Comparison of ENCODE assay signal across 7 worm cellular contexts in the genomic region with DNA sequence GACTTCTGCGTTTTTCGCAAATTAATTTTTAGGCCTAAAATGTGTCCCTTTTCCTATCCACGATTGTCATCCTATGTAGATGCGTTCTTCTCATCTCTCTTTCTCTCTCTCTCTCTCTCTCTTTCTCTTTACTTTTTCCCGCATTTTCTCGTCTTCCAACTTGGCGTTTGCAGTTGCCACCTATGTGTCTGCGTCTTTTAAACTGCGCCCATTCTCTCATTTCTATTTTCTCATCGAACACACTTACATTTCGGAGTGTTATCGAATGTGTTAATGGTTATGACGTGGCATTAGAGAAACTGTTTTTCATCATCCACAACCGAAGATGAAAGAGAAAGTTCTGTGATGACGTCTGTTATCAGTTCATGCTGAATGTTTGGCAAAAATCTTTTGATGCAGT.
TF ChIP-seq lines count a peak whose summit lies in the region.

No protein-coding gene starts in this region.

TF ChIP-seq in whole organism, L1 larva, 84 proteins besides CTCF, POLR2A, EP300 and RAD21 (continued from another document and continues in another):
- TF ChIP-seq zip-4 (GFP tag; optimal IDR thresholded peaks at IDR 0.05; lab: Kevin White, UChicago) (peak; percentile 2), blmp-1 (tag; optimal IDR thresholded peaks at IDR 0.05; lab: Kevin White, UChicago) (peak; percentile 94), nhr-90 (tag; optimal IDR thresholded peaks at IDR 0.05; lab: Kevin White, UChicago; ENCODE audit: poor library complexity) (peak; percentile 44), nhr-77 (tag; optimal IDR thresholded peaks at IDR 0.05; lab: Kevin White, UChicago) (peak; percentile 34), Y116A8C.19 (tag; optimal IDR thresholded peaks at IDR 0.05; lab: Kevin White, UChicago; ENCODE audit: borderline replicate concordance) (no peak), lin-13 (GFP tag; optimal IDR thresholded peaks at IDR 0.05; lab: Kevin White, UChicago) (peak; percentile 58), tlp-1 (tag; optimal IDR thresholded peaks at IDR 0.05; lab: Kevin White, UChicago) (no peak), fos-1 (tag; optimal IDR thresholded peaks at IDR 0.05; lab: Kevin White, UChicago) (peak; percentile 23), ama-1 (optimal IDR thresholded peaks at IDR 0.05; lab: Kevin White, UChicago) (peak; percentile 24), pag-3 (tag; optimal IDR thresholded peaks at IDR 0.05; lab: Kevin White, UChicago; ENCODE audit: borderline replicate concordance, insufficient read depth) (no peak), pqm-1 (tag; optimal IDR thresholded peaks at IDR 0.05; lab: Kevin White, UChicago) (no peak), snpc-4 (tag; optimal IDR thresholded peaks at IDR 0.05; lab: Kevin White, UChicago) (no peak), hlh-17 (GFP tag; optimal IDR thresholded peaks at IDR 0.05; lab: Kevin White, UChicago; ENCODE audit: borderline replicate concordance) (no peak), lin-14 (GFP tag; optimal IDR thresholded peaks at IDR 0.05; lab: Kevin White, UChicago) (peak; percentile 90), lsy-2 (tag; optimal IDR thresholded peaks at IDR 0.05; lab: Kevin White, UChicago) (peak; percentile 36 to 53), swsn-7 (tag; optimal IDR thresholded peaks at IDR 0.05; lab: Kevin White, UChicago) (peak; percentile 5), hpl-2 (GFP tag; optimal IDR thresholded peaks at IDR 0.05; lab: Kevin White, UChicago) (no peak)

TF ChIP-seq in whole organism, L2 larva, 48 proteins besides CTCF, POLR2A, EP300 and RAD21 (continued from another document and continues in another):
- TF ChIP-seq zag-1 (tag; optimal IDR thresholded peaks at IDR 0.05; lab: Kevin White, UChicago): peak; percentile 44
- TF ChIP-seq nhr-129 (tag; optimal IDR thresholded peaks at IDR 0.05; lab: Kevin White, UChicago): peak; percentile 74
- TF ChIP-seq sma-9 (GFP tag; optimal IDR thresholded peaks at IDR 0.05; lab: Kevin White, UChicago): peak; percentile 59
- no peak for TF ChIP-seq sma-9 (tag; optimal IDR thresholded peaks at IDR 0.05; lab: Kevin White, UChicago)
- TF ChIP-seq nhr-11 (tag; optimal IDR thresholded peaks at IDR 0.05; lab: Kevin White, UChicago): no peak
- no peak for TF ChIP-seq nhr-10 (tag; optimal IDR thresholded peaks at IDR 0.05; lab: Kevin White, UChicago)
- peak; percentile 18 to 19 for TF ChIP-seq mdl-1 (tag; optimal IDR thresholded peaks at IDR 0.05; lab: Kevin White, UChicago)
- TF ChIP-seq lin-39 (tag; optimal IDR thresholded peaks at IDR 0.05; lab: Kevin White, UChicago): no peak
- peak; percentile 22 for TF ChIP-seq ztf-4 (tag; optimal IDR thresholded peaks at IDR 0.05; lab: Kevin White, UChicago)
- TF ChIP-seq mab-5 (tag; optimal IDR thresholded peaks at IDR 0.05; lab: Kevin White, UChicago): no peak
- peak; percentile 74 for TF ChIP-seq sem-4 (tag; optimal IDR thresholded peaks at IDR 0.05; lab: Kevin White, UChicago)
- TF ChIP-seq blmp-1 (tag; optimal IDR thresholded peaks at IDR 0.05; lab: Kevin White, UChicago; ENCODE audit: insufficient read depth): peak; percentile 82
- peak; percentile 99 for TF ChIP-seq crh-2 (tag; optimal IDR thresholded peaks at IDR 0.05; lab: Kevin White, UChicago)
- no peak for TF ChIP-seq egl-27 (tag; optimal IDR thresholded peaks at IDR 0.05; lab: Kevin White, UChicago)
- peak; percentile 49 for TF ChIP-seq F13H6.1 (tag; optimal IDR thresholded peaks at IDR 0.05; lab: Kevin White, UChicago)
- TF ChIP-seq nhr-237 (tag; optimal IDR thresholded peaks at IDR 0.05; lab: Kevin White, UChicago): no peak
- TF ChIP-seq nhr-23 (tag; optimal IDR thresholded peaks at IDR 0.05; lab: Kevin White, UChicago): no peak
- peak; percentile 50 for TF ChIP-seq nhr-21 (tag; optimal IDR thresholded peaks at IDR 0.05; lab: Kevin White, UChicago)
- TF ChIP-seq snpc-4 (tag; optimal IDR thresholded peaks at IDR 0.05; lab: Kevin White, UChicago): no peak

TF ChIP-seq in whole organism, L3 larva, 47 proteins besides CTCF, POLR2A, EP300 and RAD21 (continued from another document):
- TF ChIP-seq nhr-23 (tag; optimal IDR thresholded peaks at IDR 0.05; lab: Kevin White, UChicago) (peak; percentile 86), sea-2 (GFP tag; optimal IDR thresholded peaks at IDR 0.05; lab: Kevin White, UChicago) (no peak), egl-5 (tag; optimal IDR thresholded peaks at IDR 0.05; lab: Kevin White, UChicago) (peak; percentile 13), pha-4 (tag; optimal IDR thresholded peaks at IDR 0.05; lab: Kevin White, UChicago) (peak; percentile 72), nhr-25 (tag; optimal IDR thresholded peaks at IDR 0.05; lab: Kevin White, UChicago) (peak; percentile 75), eor-1 (tag; optimal IDR thresholded peaks at IDR 0.05; lab: Kevin White, UChicago) (no peak), elt-2 (tag; optimal IDR thresholded peaks at IDR 0.05; lab: Kevin White, UChicago) (peak; percentile 88), nfya-1 (tag; optimal IDR thresholded peaks at IDR 0.05; lab: Kevin White, UChicago; ENCODE audit: insufficient read depth) (peak; percentile 74), ztf-11 (tag; optimal IDR thresholded peaks at IDR 0.05; lab: Kevin White, UChicago) (no peak), nhr-76 (tag; optimal IDR thresholded peaks at IDR 0.05; lab: Kevin White, UChicago) (no peak), nhr-77 (tag; optimal IDR thresholded peaks at IDR 0.05; lab: Kevin White, UChicago) (no peak), lin-15B (tag; optimal IDR thresholded peaks at IDR 0.05; lab: Kevin White, UChicago) (peak; percentile 41), ama-1 (optimal IDR thresholded peaks at IDR 0.05; lab: Kevin White, UChicago) (peak; percentile 51), lsy-12 (tag; optimal IDR thresholded peaks at IDR 0.05; lab: Kevin White, UChicago) (peak; percentile 25), jun-1 (tag; optimal IDR thresholded peaks at IDR 0.05; lab: Kevin White, UChicago) (no peak)

TF ChIP-seq in whole organism, L4 larva, 104 proteins besides CTCF, POLR2A, EP300 and RAD21 (continued from another document and continues in another):
- TF ChIP-seq ama-1 (optimal IDR thresholded peaks at IDR 0.05; lab: Kevin White, UChicago) (peak; percentile 42), snpc-1.2 (GFP tag; IDR thresholded peaks at IDR 0.05; lab: Robert Waterston, UW) (no peak), tra-1 (GFP tag; IDR thresholded peaks at IDR 0.05; lab: Robert Waterston, UW) (peak; percentile 70), hmg-1.1 (GFP tag; IDR thresholded peaks at IDR 0.05; lab: Robert Waterston, UW) (peak; percentile 56), ZK546.5 (tag; optimal IDR thresholded peaks at IDR 0.05; lab: Kevin White, UChicago) (no peak), dmd-9 (GFP tag; IDR thresholded peaks at IDR 0.05; lab: Robert Waterston, UW) (no peak), madf-9 (GFP tag; conservative IDR thresholded peaks at IDR 0.05; lab: Robert Waterston, UW) (0 out of 2 replicates have a peak, but pooled peaks have one; percentile 15), daf-16 (GFP tag; optimal IDR thresholded peaks at IDR 0.05; lab: Kevin White, UChicago) (peak in 1 of 2 experiments; percentile 9), daf-16 (tag; optimal IDR thresholded peaks at IDR 0.05; lab: Kevin White, UChicago) (peak; percentile 75), cey-2 (tag; optimal IDR thresholded peaks at IDR 0.05; lab: Kevin White, UChicago; ENCODE audit: borderline replicate concordance, insufficient read depth) (peak; percentile 32), pqm-1 (tag; optimal IDR thresholded peaks at IDR 0.05; lab: Kevin White, UChicago) (peak; percentile 84), F37D6.2 (tag; optimal IDR thresholded peaks at IDR 0.05; lab: Kevin White, UChicago) (no peak), D1046.2 (GFP tag; IDR thresholded peaks at IDR 0.05; lab: Robert Waterston, UW) (no peak), ceh-20 (GFP tag; IDR thresholded peaks at IDR 0.05; lab: Robert Waterston, UW) (0 out of 2 replicates have a peak, but pooled peaks have one; percentile 44), mdt-29 (GFP tag; IDR thresholded peaks at IDR 0.05; lab: Robert Waterston, UW) (peak; percentile 49; the same call in 1 of the 2 replicates), dve-1 (tag; optimal IDR thresholded peaks at IDR 0.05; lab: Kevin White, UChicago; ENCODE audit: insufficient read depth) (peak; percentile 90), nhr-77 (tag; optimal IDR thresholded peaks at IDR 0.05; lab: Kevin White, UChicago) (peak; percentile 10), ceh-82 (tag; optimal IDR thresholded peaks at IDR 0.05; lab: Kevin White, UChicago) (no peak), lin-38 (GFP tag; IDR thresholded peaks at IDR 0.05; lab: Robert Waterston, UW) (peak; percentile 20; the same call in 1 of the 2 replicates)

TF ChIP-seq in whole organism, late embryonic, 69 proteins besides CTCF, POLR2A, EP300 and RAD21 (continued from another document and continues in another):
- TF ChIP-seq fax-1 (tag; optimal IDR thresholded peaks at IDR 0.05; lab: Kevin White, UChicago) (no peak), lin-11 (tag; optimal IDR thresholded peaks at IDR 0.05; lab: Kevin White, UChicago) (no peak), nfya-1 (tag; optimal IDR thresholded peaks at IDR 0.05; lab: Kevin White, UChicago) (peak; percentile 45), npax-4 (tag; optimal IDR thresholded peaks at IDR 0.05; lab: Kevin White, UChicago) (no peak), pax-1 (tag; optimal IDR thresholded peaks at IDR 0.05; lab: Kevin White, UChicago) (no peak), odd-2 (tag; optimal IDR thresholded peaks at IDR 0.05; lab: Kevin White, UChicago) (no peak), ceh-19 (GFP tag; optimal IDR thresholded peaks at IDR 0.05; lab: Kevin White, UChicago) (no peak), dve-1 (tag; optimal IDR thresholded peaks at IDR 0.05; lab: Kevin White, UChicago) (no peak), ceh-48 (tag; optimal IDR thresholded peaks at IDR 0.05; lab: Kevin White, UChicago) (no peak), tbx-2 (tag; optimal IDR thresholded peaks at IDR 0.05; lab: Kevin White, UChicago) (peak; percentile 31), ref-2 (tag; optimal IDR thresholded peaks at IDR 0.05; lab: Kevin White, UChicago) (peak; percentile 59), ceh-45 (GFP tag; IDR thresholded peaks at IDR 0.05; lab: Robert Waterston, UW) (no peak), gmeb-2 (tag; optimal IDR thresholded peaks at IDR 0.05; lab: Kevin White, UChicago) (no peak), pha-4 (tag; optimal IDR thresholded peaks at IDR 0.05; lab: Kevin White, UChicago) (no peak), rnt-1 (tag; optimal IDR thresholded peaks at IDR 0.05; lab: Kevin White, UChicago) (peak; percentile 13), pqm-1 (tag; optimal IDR thresholded peaks at IDR 0.05; lab: Kevin White, UChicago) (no peak), ets-4 (tag; optimal IDR thresholded peaks at IDR 0.05; lab: Kevin White, UChicago) (no peak), hlh-13 (GFP tag; optimal IDR thresholded peaks at IDR 0.05; lab: Kevin White, UChicago) (no peak), ceh-9 (tag; optimal IDR thresholded peaks at IDR 0.05; lab: Kevin White, UChicago) (no peak), F13H6.1 (tag; optimal IDR thresholded peaks at IDR 0.05; lab: Kevin White, UChicago) (no peak), nhr-11 (tag; optimal IDR thresholded peaks at IDR 0.05; lab: Kevin White, UChicago) (no peak), sox-4 (tag; optimal IDR thresholded peaks at IDR 0.05; lab: Kevin White, UChicago) (no peak), ahr-1 (tag; optimal IDR thresholded peaks at IDR 0.05; lab: Kevin White, UChicago) (no peak)

TF ChIP-seq in whole organism, mixed stage, embryonic, 35 proteins besides CTCF, POLR2A, EP300 and RAD21 (continued from another document):
- TF ChIP-seq zip-8 (tag; optimal IDR thresholded peaks at IDR 0.05; lab: Kevin White, UChicago) (no peak), unc-39 (tag; optimal IDR thresholded peaks at IDR 0.05; lab: Kevin White, UChicago) (no peak), cnd-1 (tag; optimal IDR thresholded peaks at IDR 0.05; lab: Kevin White, UChicago) (no peak), snpc-4 (tag; optimal IDR thresholded peaks at IDR 0.05; lab: Kevin White, UChicago) (no peak), elt-3 (tag; optimal IDR thresholded peaks at IDR 0.05; lab: Kevin White, UChicago) (no peak), pha-4 (tag; optimal IDR thresholded peaks at IDR 0.05; lab: Kevin White, UChicago) (peak; percentile 49), M03D4.4 (tag; optimal IDR thresholded peaks at IDR 0.05; lab: Kevin White, UChicago) (peak; percentile 33), unc-62 (GFP tag; optimal IDR thresholded peaks at IDR 0.05; lab: Kevin White, UChicago) (peak; percentile 47), sptf-1 (tag; optimal IDR thresholded peaks at IDR 0.05; lab: Kevin White, UChicago) (no peak), mls-2 (tag; optimal IDR thresholded peaks at IDR 0.05; lab: Kevin White, UChicago) (no peak), ces-1 (GFP tag; optimal IDR thresholded peaks at IDR 0.05; lab: Kevin White, UChicago) (no peak), drap-1 (GFP tag; optimal IDR thresholded peaks at IDR 0.05; lab: Kevin White, UChicago) (no peak), flh-1 (GFP tag; optimal IDR thresholded peaks at IDR 0.05; lab: Kevin White, UChicago) (no peak), ceh-39 (tag; optimal IDR thresholded peaks at IDR 0.05; lab: Kevin White, UChicago) (no peak), unc-120 (tag; optimal IDR thresholded peaks at IDR 0.05; lab: Kevin White, UChicago; ENCODE audit: poor library complexity, severe bottlenecking) (peak; percentile 74), nhr-2 (tag; optimal IDR thresholded peaks at IDR 0.05; lab: Kevin White, UChicago) (no peak), bed-3 (GFP tag; optimal IDR thresholded peaks at IDR 0.05; lab: Kevin White, UChicago) (no peak)

TF ChIP-seq in whole organism, young adult, 124 proteins besides CTCF, POLR2A, EP300 and RAD21 (continued from another document and continues in another):
- TF ChIP-seq F39B2.1 (GFP tag; IDR thresholded peaks at IDR 0.05; lab: Robert Waterston, UW) (no peak), tbx-9 (tag; optimal IDR thresholded peaks at IDR 0.05; lab: Kevin White, UChicago; ENCODE audit: borderline replicate concordance) (no peak), xnd-1 (tag; optimal IDR thresholded peaks at IDR 0.05; lab: Kevin White, UChicago) (no peak), ceh-27 (GFP tag; optimal IDR thresholded peaks at IDR 0.05; lab: Kevin White, UChicago) (peak; percentile 2), D2030.7 (GFP tag; IDR thresholded peaks at IDR 0.05; lab: Robert Waterston, UW) (no peak), sptf-2 (GFP tag; optimal IDR thresholded peaks at IDR 0.05; lab: Kevin White, UChicago) (no peak), nhr-120 (GFP tag; IDR thresholded peaks at IDR 0.05; lab: Robert Waterston, UW) (no peak), repo-1 (tag; optimal IDR thresholded peaks at IDR 0.05; lab: Kevin White, UChicago) (peak; percentile 39), die-1 (tag; optimal IDR thresholded peaks at IDR 0.05; lab: Kevin White, UChicago) (no peak), somi-1 (GFP tag; optimal IDR thresholded peaks at IDR 0.05; lab: Kevin White, UChicago) (no peak), nfyb-1 (GFP tag; IDR thresholded peaks at IDR 0.05; lab: Robert Waterston, UW) (peak; percentile 53; the same call in 1 of the 2 replicates), madf-10 (tag; optimal IDR thresholded peaks at IDR 0.05; lab: Kevin White, UChicago) (peak; percentile 31), attf-5 (GFP tag; optimal IDR thresholded peaks at IDR 0.05; lab: Kevin White, UChicago) (peak; percentile 58), ztf-22 (GFP tag; optimal IDR thresholded peaks at IDR 0.05; lab: Kevin White, UChicago) (peak; percentile 75), Y53F4B.3 (GFP tag; IDR thresholded peaks at IDR 0.05; lab: Robert Waterston, UW) (no peak), ets-4 (GFP tag; optimal IDR thresholded peaks at IDR 0.05; lab: Kevin White, UChicago) (peak; percentile 54), T07F8.4 (tag; optimal IDR thresholded peaks at IDR 0.05; lab: Kevin White, UChicago) (no peak), unc-62 (GFP tag; optimal IDR thresholded peaks at IDR 0.05; lab: Kevin White, UChicago) (no peak), rec-8 (tag; optimal IDR thresholded peaks at IDR 0.05; lab: Kevin White, UChicago) (no peak), hmg-1.2 (GFP tag; IDR thresholded peaks at IDR 0.05; lab: Robert Waterston, UW) (peak; percentile 42; the same call in 1 of the 2 replicates), F23B12.7 (tag; optimal IDR thresholded peaks at IDR 0.05; lab: Kevin White, UChicago; ENCODE audit: insufficient read depth) (no peak), lsy-27 (tag; optimal IDR thresholded peaks at IDR 0.05; lab: Kevin White, UChicago; ENCODE audit: borderline replicate concordance, insufficient read depth) (no peak), lag-1 (GFP tag; IDR thresholded peaks at IDR 0.05; lab: Robert Waterston, UW) (no peak), Y56A3A.18 (GFP tag; IDR thresholded peaks at IDR 0.05; lab: Robert Waterston, UW) (no peak), nhr-80 (tag; optimal IDR thresholded peaks at IDR 0.05; lab: Kevin White, UChicago) (peak; percentile 90), ztf-26 (tag; optimal IDR thresholded peaks at IDR 0.05; lab: Kevin White, UChicago) (peak; percentile 6), K11D2.4 (GFP tag; IDR thresholded peaks at IDR 0.05; lab: Robert Waterston, UW) (0 out of 2 replicates have a peak, but pooled peaks have one; percentile 29), nhr-90 (tag; optimal IDR thresholded peaks at IDR 0.05; lab: Kevin White, UChicago) (peak; percentile 33), pha-4 (tag; optimal IDR thresholded peaks at IDR 0.05; lab: Kevin White, UChicago) (no peak)
